Worm (Caenorhabditis elegans): Measurements from ENCODE around the gene srw-12.
A peak's percentile ranks its signal among the peaks of the same experiment; 100 is the strongest.

The srw-12 gene

DNA sequence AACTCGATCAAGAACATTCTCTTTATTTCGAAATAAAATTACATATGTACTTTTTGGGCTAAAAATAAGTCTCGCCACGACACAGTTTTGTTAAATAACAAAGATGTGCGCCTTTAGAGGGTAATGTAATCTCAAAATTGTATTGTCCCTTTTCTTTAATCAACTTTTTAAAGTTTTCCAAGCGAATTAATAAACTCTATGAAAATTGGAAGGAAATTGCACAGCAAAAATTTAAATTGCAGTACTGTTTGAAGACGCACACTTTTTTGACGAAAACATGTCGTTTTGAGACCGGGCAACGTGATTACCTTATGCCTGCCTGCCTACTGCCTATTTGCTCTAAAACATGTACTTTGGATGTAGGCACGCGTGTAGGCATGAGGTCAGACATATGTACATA, 46.5 kb downstream of the srw-12 start:
- TF ChIP-seq hpl-2 (GFP tag; optimal IDR thresholded peaks at IDR 0.05) (no peak), sox-4 (tag; optimal IDR thresholded peaks at IDR 0.05) (no peak), F16B12.6 (tag; optimal IDR thresholded peaks at IDR 0.05) (no peak), aha-1 (tag; optimal IDR thresholded peaks at IDR 0.05) (no peak), vab-15 (tag; optimal IDR thresholded peaks at IDR 0.05) (no peak), ceh-63 (GFP tag; optimal IDR thresholded peaks at IDR 0.05) (no peak), elt-3 (tag; optimal IDR thresholded peaks at IDR 0.05) (no peak), C34B4.2 (tag; optimal IDR thresholded peaks at IDR 0.05) (no peak), alr-1 (tag; optimal IDR thresholded peaks at IDR 0.05; ENCODE audit: borderline replicate concordance) (no peak), pqm-1 (tag; optimal IDR thresholded peaks at IDR 0.05) (no peak), ztf-11 (tag; optimal IDR thresholded peaks at IDR 0.05) (no peak), jun-1 (tag; optimal IDR thresholded peaks at IDR 0.05) (no peak)

ce11 chrV:15190903-15191302, 47.5 kb downstream of the srw-12 start, which contains the start of gene Y75B12B.11:
Y75B12B.11 (plus strand) TSS chrV:15191296.
- no peak for TF ChIP-seq nhr-84 (tag; optimal IDR thresholded peaks at IDR 0.05)
- TF ChIP-seq lin-14 (GFP tag; optimal IDR thresholded peaks at IDR 0.05), result peak; percentile 63
- TF ChIP-seq elt-3 (tag; optimal IDR thresholded peaks at IDR 0.05), result peak in 2 of 6 experiments; percentile 46 to 48
- peak; percentile 34 for TF ChIP-seq lin-13 (GFP tag; optimal IDR thresholded peaks at IDR 0.05)
- TF ChIP-seq lin-15B (tag; optimal IDR thresholded peaks at IDR 0.05), result peak; percentile 49
- peak; percentile 86 for TF ChIP-seq ama-1 (optimal IDR thresholded peaks at IDR 0.05)
- no peak for TF ChIP-seq hlh-17 (GFP tag; optimal IDR thresholded peaks at IDR 0.05; ENCODE audit: borderline replicate concordance)
- peak; percentile 70 for TF ChIP-seq swsn-7 (tag; optimal IDR thresholded peaks at IDR 0.05)
- TF ChIP-seq nhr-71 (tag; optimal IDR thresholded peaks at IDR 0.05), result peak; percentile 87
- no peak for TF ChIP-seq alr-1 (tag; optimal IDR thresholded peaks at IDR 0.05; ENCODE audit: borderline replicate concordance)
- no peak for TF ChIP-seq mab-9 (GFP tag; IDR thresholded peaks at IDR 0.05)
- no peak for TF ChIP-seq unc-62 (GFP tag; optimal IDR thresholded peaks at IDR 0.05)
- peak; percentile 45 for TF ChIP-seq jun-1 (tag; optimal IDR thresholded peaks at IDR 0.05)
- TF ChIP-seq blmp-1 (tag; optimal IDR thresholded peaks at IDR 0.05), result no peak
- peak; percentile 86 for TF ChIP-seq pax-3 (tag; optimal IDR thresholded peaks at IDR 0.05)
- TF ChIP-seq vab-15 (tag; optimal IDR thresholded peaks at IDR 0.05), result peak; percentile 20
- TF ChIP-seq dpl-1 (GFP tag; optimal IDR thresholded peaks at IDR 0.05), result peak; percentile 60 to 72 (median 70)
- no peak for TF ChIP-seq aly-2 (tag; optimal IDR thresholded peaks at IDR 0.05)
- TF ChIP-seq tbx-2 (tag; optimal IDR thresholded peaks at IDR 0.05), result peak; percentile 66
- peak; percentile 88 for TF ChIP-seq fkh-8 (tag; optimal IDR thresholded peaks at IDR 0.05)
- TF ChIP-seq sup-37 (GFP tag; optimal IDR thresholded peaks at IDR 0.05), result no peak
- peak; percentile 11 for TF ChIP-seq hpl-2 (GFP tag; optimal IDR thresholded peaks at IDR 0.05)
- TF ChIP-seq irx-1 (tag; optimal IDR thresholded peaks at IDR 0.05), result peak; percentile 28
- peak; percentile 78 for TF ChIP-seq ztf-4 (tag; optimal IDR thresholded peaks at IDR 0.05)
- no peak for TF ChIP-seq zag-1 (tag; optimal IDR thresholded peaks at IDR 0.05)
- peak; percentile 57 for TF ChIP-seq elt-2 (tag; optimal IDR thresholded peaks at IDR 0.05)
- TF ChIP-seq fos-1 (tag; optimal IDR thresholded peaks at IDR 0.05), result peak; percentile 16
- TF ChIP-seq lsy-2 (tag; optimal IDR thresholded peaks at IDR 0.05), result peak; percentile 57 to 67
- TF ChIP-seq xbp-1 (tag; optimal IDR thresholded peaks at IDR 0.05), result peak; percentile 57
- TF ChIP-seq lir-3 (tag; optimal IDR thresholded peaks at IDR 0.05; ENCODE audit: poor library complexity), result peak; percentile 51
- TF ChIP-seq mef-2 (tag; optimal IDR thresholded peaks at IDR 0.05), result peak; percentile 39
- no peak for TF ChIP-seq ces-1 (GFP tag; optimal IDR thresholded peaks at IDR 0.05)
- peak; percentile 66 for TF ChIP-seq dsc-1 (tag; optimal IDR thresholded peaks at IDR 0.05)
- peak; percentile 45 for TF ChIP-seq nhr-77 (tag; optimal IDR thresholded peaks at IDR 0.05)
- TF ChIP-seq sptf-1 (tag; optimal IDR thresholded peaks at IDR 0.05), result no peak
- no peak for TF ChIP-seq isw-1 (GFP tag; IDR thresholded peaks at IDR 0.05)
- peak; percentile 82 for TF ChIP-seq nhr-85 (tag)
- peak; percentile 73 to 89 for TF ChIP-seq lin-35 (GFP tag; optimal IDR thresholded peaks at IDR 0.05)
- peak; percentile 75 for TF ChIP-seq nhr-90 (tag; optimal IDR thresholded peaks at IDR 0.05; ENCODE audit: poor library complexity)
- peak; percentile 34 for TF ChIP-seq F16B12.6 (tag; optimal IDR thresholded peaks at IDR 0.05)
- TF ChIP-seq ets-5 (GFP tag; IDR thresholded peaks at IDR 0.05), result no peak
- peak; percentile 78 for TF ChIP-seq snu-23 (GFP tag; optimal IDR thresholded peaks at IDR 0.05)
- peak; percentile 85 for TF ChIP-seq rnt-1 (tag; optimal IDR thresholded peaks at IDR 0.05)
- TF ChIP-seq fkh-4 (tag; optimal IDR thresholded peaks at IDR 0.05; ENCODE audit: borderline replicate concordance), result peak; percentile 9
- peak; percentile 24 for TF ChIP-seq C04F5.9 (tag; optimal IDR thresholded peaks at IDR 0.05)
